Worm (Caenorhabditis elegans): ENCODE results near the gene nhl-3.

DNA sequence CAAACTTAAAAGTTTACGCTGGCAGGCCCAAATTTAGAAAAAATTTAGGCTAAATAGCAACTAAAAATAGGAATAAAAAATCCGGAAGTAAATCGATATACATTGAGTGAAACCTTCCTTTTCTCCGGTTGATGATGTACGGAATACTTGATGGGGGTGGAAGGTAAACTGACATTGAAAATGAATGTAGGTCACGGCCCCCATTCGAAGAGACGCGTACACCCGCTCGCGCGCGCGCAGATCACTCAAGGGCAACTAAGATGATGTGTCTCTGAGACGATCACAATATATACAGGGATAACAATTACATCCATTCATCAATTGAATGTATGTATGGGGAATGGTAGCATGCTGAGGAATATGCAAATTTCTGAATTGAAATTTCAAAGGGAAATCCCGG lies 27.9 kb downstream of the nhl-3 start:
- TF ChIP-seq sem-2 (GFP tag; optimal IDR thresholded peaks at IDR 0.05) (no peak), lin-32 (GFP tag; optimal IDR thresholded peaks at IDR 0.05) (no peak), mls-2 (tag; optimal IDR thresholded peaks at IDR 0.05) (no peak)

Measured in whole organism, mixed stage, embryonic.